Worm (Caenorhabditis elegans): ENCODE measurements around the gene alkb-8.

DNA sequence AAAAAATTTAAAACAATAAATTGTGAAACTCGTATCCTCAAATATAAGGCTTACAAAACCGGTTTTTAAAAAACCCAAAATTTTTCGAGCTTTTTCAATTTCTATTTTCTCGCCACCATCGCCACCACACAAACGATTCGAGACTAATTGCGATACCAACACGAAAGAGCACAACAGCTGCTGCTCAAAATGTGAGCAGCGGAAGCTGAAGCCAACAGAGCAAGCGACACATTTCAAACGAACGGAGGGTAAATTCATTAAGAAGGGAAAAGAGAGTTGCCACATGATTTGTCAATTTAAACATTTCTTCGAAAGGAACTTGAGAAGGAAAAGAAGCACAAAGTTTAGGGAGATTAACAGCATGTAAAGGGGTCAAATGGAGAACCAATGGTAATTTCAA is 30.0 kb upstream of the alkb-8 start:
- no peak for TF ChIP-seq scrt-1 (GFP tag; IDR thresholded peaks at IDR 0.05)
- no peak for TF ChIP-seq pes-1 (GFP tag; IDR thresholded peaks at IDR 0.05)
- TF ChIP-seq ets-7 (tag; optimal IDR thresholded peaks at IDR 0.05) = no peak
- no peak for TF ChIP-seq ceh-36 (tag; optimal IDR thresholded peaks at IDR 0.05)
- no peak for TF ChIP-seq ceh-13 (GFP tag; optimal IDR thresholded peaks at IDR 0.05)
- no peak for TF ChIP-seq aly-1 (tag; optimal IDR thresholded peaks at IDR 0.05)
- no peak for TF ChIP-seq ama-1 (optimal IDR thresholded peaks at IDR 0.05)
- no peak for TF ChIP-seq hmg-4 (GFP tag; optimal IDR thresholded peaks at IDR 0.05)
- no peak for TF ChIP-seq flt-1 (GFP tag; IDR thresholded peaks at IDR 0.05)
- no peak for TF ChIP-seq F13C5.2 (tag; optimal IDR thresholded peaks at IDR 0.05)
- TF ChIP-seq tra-4 (tag; optimal IDR thresholded peaks at IDR 0.05) = no peak
